Worm (Caenorhabditis elegans) whole organism, late embryonic: ENCODE measurements around the gene idpb-5.

Experiments used
- K09A11.1 ChIP-seq: sonication (generic microtip); optimal IDR thresholded peaks from 2 replicates; lab custom pipeline; 2017; ENCODE audit warnings: antibody characterized with exemption, mild to moderate bottlenecking, missing genetic modification characterization, missing compliant biosample characterization; ENCODE audit not compliant: insufficient read depth
- ama-1 ChIP-seq: fragments of 150-350 bp; optimal IDR thresholded peaks from 2 replicates; lab custom pipeline; 2014
- ceh-18 ChIP-seq: sonication (generic microtip); optimal IDR thresholded peaks from 2 replicates; lab custom pipeline; 2016; ENCODE audit warnings: missing genetic modification characterization, missing compliant biosample characterization
- ceh-19 ChIP-seq: fragments of 200-800 bp; sonication (Bioruptor generic); optimal IDR thresholded peaks from 2 replicates; lab custom pipeline; 2018; ENCODE audit warnings: mild to moderate bottlenecking, missing genetic modification characterization, missing compliant biosample characterization
- ceh-31 ChIP-seq: sonication (generic microtip); optimal IDR thresholded peaks from 2 replicates; lab custom pipeline; 2016; ENCODE audit warnings: missing genetic modification characterization, missing compliant biosample characterization
- ceh-34 ChIP-seq: sonication (generic microtip); optimal IDR thresholded peaks from 2 replicates; lab custom pipeline; 2016; ENCODE audit warnings: mild to moderate bottlenecking, missing genetic modification characterization, missing compliant biosample characterization
- ceh-6 ChIP-seq: fragments of 200-800 bp; sonication (Bioruptor generic); optimal IDR thresholded peaks from 2 replicates; lab custom pipeline; 2018; ENCODE audit warnings: mild to moderate bottlenecking, missing genetic modification characterization, missing compliant biosample characterization
- dmd-4 ChIP-seq: sonication (generic microtip); optimal IDR thresholded peaks from 2 replicates; lab custom pipeline; 2016; ENCODE audit warnings: borderline replicate concordance, missing genetic modification characterization, missing compliant biosample characterization
- dve-1 ChIP-seq: sonication (generic microtip); optimal IDR thresholded peaks from 2 replicates; lab custom pipeline; 2017; ENCODE audit warnings: antibody characterized with exemption, mild to moderate bottlenecking, missing genetic modification characterization, missing compliant biosample characterization
- elt-2 ChIP-seq: sonication (generic microtip); optimal IDR thresholded peaks from 2 replicates; lab custom pipeline; 2016; ENCODE audit warnings: missing genetic modification reagents, missing genetic modification characterization, missing compliant biosample characterization
- elt-4 ChIP-seq: sonication (generic microtip); optimal IDR thresholded peaks from 2 replicates; lab custom pipeline; 2016; ENCODE audit warnings: missing genetic modification characterization, missing compliant biosample characterization
- ets-4 ChIP-seq: sonication (generic microtip); optimal IDR thresholded peaks from 2 replicates; lab custom pipeline; 2016; ENCODE audit warnings: missing genetic modification characterization, missing compliant biosample characterization
- eyg-1 ChIP-seq: sonication (generic microtip); optimal IDR thresholded peaks from 2 replicates; lab custom pipeline; 2016; ENCODE audit warnings: missing genotype, missing genetic modification characterization, missing compliant biosample characterization
- fax-1 ChIP-seq: sonication (generic microtip); optimal IDR thresholded peaks from 2 replicates; lab custom pipeline; 2016; ENCODE audit warnings: missing genotype, missing genetic modification characterization, missing compliant biosample characterization
- fkh-6 ChIP-seq: sonication (generic microtip); optimal IDR thresholded peaks from 2 replicates; lab custom pipeline; 2016; ENCODE audit warnings: missing genetic modification characterization, missing compliant biosample characterization
- hlh-30 ChIP-seq: sonication (generic microtip); optimal IDR thresholded peaks from 2 replicates; lab custom pipeline; 2017; ENCODE audit warnings: antibody characterized with exemption, missing genetic modification characterization, missing compliant biosample characterization; ENCODE audit not compliant: insufficient read depth
- hlh-8 ChIP-seq: sonication (generic microtip); optimal IDR thresholded peaks from 2 replicates; lab custom pipeline; 2016; ENCODE audit warnings: missing genotype, missing genetic modification characterization, missing compliant biosample characterization
- lin-11 ChIP-seq: fragments of 200-800 bp; sonication (Bioruptor generic); optimal IDR thresholded peaks from 2 replicates; lab custom pipeline; 2018; ENCODE audit warnings: mild to moderate bottlenecking, missing genetic modification characterization, missing compliant biosample characterization
- madf-2 ChIP-seq: sonication (generic microtip); optimal IDR thresholded peaks from 2 replicates; lab custom pipeline; 2017; ENCODE audit warnings: missing genetic modification characterization, missing compliant biosample characterization
- nhr-232 ChIP-seq: sonication (generic microtip); optimal IDR thresholded peaks from 2 replicates; lab custom pipeline; 2016; ENCODE audit warnings: missing genetic modification characterization, missing compliant biosample characterization
- pat-9 ChIP-seq: fragments of 200-800 bp; sonication (Bioruptor generic); optimal IDR thresholded peaks from 2 replicates; lab custom pipeline; 2018; ENCODE audit warnings: mild to moderate bottlenecking, missing genetic modification characterization, moderate library complexity, missing compliant biosample characterization
- pqm-1 ChIP-seq: sonication (generic microtip); optimal IDR thresholded peaks from 2 replicates; lab custom pipeline; 2016; ENCODE audit warnings: missing genetic modification characterization, missing compliant biosample characterization
- pros-1 ChIP-seq: fragments of 150-350 bp; optimal IDR thresholded peaks from 2 replicates; lab custom pipeline; 2014; ENCODE audit warnings: missing biosample characterization, missing genetic modification reagents, missing genetic modification characterization
- ref-2 ChIP-seq: sonication (generic microtip); optimal IDR thresholded peaks from 2 replicates; lab custom pipeline; 2016; ENCODE audit warnings: missing genetic modification characterization, missing compliant biosample characterization
- rnt-1 ChIP-seq: sonication (generic microtip); optimal IDR thresholded peaks from 2 replicates; lab custom pipeline; 2016; ENCODE audit warnings: missing genetic modification characterization, missing compliant biosample characterization
- sox-2 ChIP-seq: fragments of 200-800 bp; sonication (Bioruptor generic); IDR thresholded peaks from 2 replicates; pipeline ENCODE4 v1.3.6; 2022; ENCODE audit warnings: missing genetic modification reagents, missing genetic modification characterization, missing compliant biosample characterization
- syd-9 ChIP-seq: sonication (generic microtip); optimal IDR thresholded peaks from 2 replicates; lab custom pipeline; 2016; ENCODE audit warnings: mild to moderate bottlenecking, missing genetic modification characterization, moderate library complexity, missing compliant biosample characterization
- tbx-7 ChIP-seq: sonication (generic microtip); optimal IDR thresholded peaks from 2 replicates; lab custom pipeline; 2016; ENCODE audit warnings: missing genotype, missing genetic modification characterization, missing compliant biosample characterization
- ttx-3 ChIP-seq: sonication (generic microtip); optimal IDR thresholded peaks from 2 replicates; lab custom pipeline; 2016; ENCODE audit warnings: missing genetic modification reagents, missing genetic modification characterization, missing compliant biosample characterization
- unc-55 ChIP-seq: sonication (generic microtip); optimal IDR thresholded peaks from 2 replicates; lab custom pipeline; 2017; ENCODE audit warnings: missing biosample characterization, missing genetic modification reagents, missing genetic modification characterization
- unc-86 ChIP-seq: sonication (generic microtip); optimal IDR thresholded peaks from 2 replicates; lab custom pipeline; 2016; ENCODE audit warnings: missing genetic modification characterization, missing compliant biosample characterization

The idpb-5 gene

ce11 chrV:11883215-11883614, 43.9 kb downstream of the idpb-5 start:
- TF ChIP-seq K09A11.1 (peak; percentile 39), ttx-3 (tag; lab: Kevin White, UChicago) (no peak)

DNA sequence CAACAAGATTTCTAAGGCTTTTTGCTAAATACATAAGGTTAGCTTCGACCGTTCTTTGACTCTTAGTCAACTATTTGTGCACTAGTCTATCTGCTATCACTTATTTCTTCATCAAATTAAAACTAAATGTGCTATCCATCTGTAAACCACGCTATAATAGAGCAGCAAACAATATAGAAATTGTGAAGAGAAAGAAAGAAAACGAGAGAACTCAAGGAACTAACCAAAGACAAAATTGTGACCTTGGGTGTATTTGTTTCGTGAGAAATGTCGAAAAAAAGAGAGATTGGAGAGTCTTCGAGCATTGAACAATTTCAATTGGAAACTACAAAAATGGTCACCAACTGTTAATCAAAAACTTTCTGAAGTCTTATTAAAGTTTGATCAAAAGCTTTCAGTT, 45.8 kb downstream of the idpb-5 start:
- TF ChIP-seq pros-1 (tag; lab: Kevin White, UChicago) (no peak), lin-11 (tag; lab: Kevin White, UChicago) (no peak), hlh-30 (no peak), tbx-7 (tag; lab: Kevin White, UChicago) (no peak), pat-9 (tag; lab: Kevin White, UChicago) (no peak), unc-55 (GFP tag; lab: Kevin White, UChicago) (no peak), ama-1 (lab: Kevin White, UChicago) (no peak), ceh-34 (no peak), ets-4 (tag; lab: Kevin White, UChicago) (no peak), fax-1 (tag; lab: Kevin White, UChicago) (no peak), syd-9 (tag; lab: Kevin White, UChicago) (no peak), hlh-8 (tag; lab: Kevin White, UChicago) (no peak), eyg-1 (tag; lab: Kevin White, UChicago) (no peak)

DNA sequence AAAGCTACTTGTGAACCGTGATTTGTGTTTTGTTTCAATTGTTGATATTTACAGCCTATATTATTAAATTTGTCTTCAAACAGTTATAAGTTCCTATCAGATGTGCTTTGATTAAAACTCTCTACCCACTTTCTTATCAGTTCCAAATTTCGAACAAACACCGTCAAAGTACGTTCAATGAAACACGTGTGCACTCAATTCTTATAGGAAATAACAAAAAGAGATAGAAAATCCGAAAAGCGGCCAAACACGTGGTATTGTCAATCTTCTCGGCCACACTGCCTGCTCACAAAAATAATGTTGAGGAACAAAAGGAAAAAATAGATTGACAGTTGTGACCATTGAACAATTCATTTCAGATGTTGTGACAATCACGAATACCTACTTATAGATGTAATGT, 46.6 kb downstream of the idpb-5 start:
- peak; percentile 38 for TF ChIP-seq elt-2 (tag; lab: Kevin White, UChicago)
- TF ChIP-seq pros-1 (tag; lab: Kevin White, UChicago), result no peak
- TF ChIP-seq ceh-19 (GFP tag; lab: Kevin White, UChicago), result no peak

DNA sequence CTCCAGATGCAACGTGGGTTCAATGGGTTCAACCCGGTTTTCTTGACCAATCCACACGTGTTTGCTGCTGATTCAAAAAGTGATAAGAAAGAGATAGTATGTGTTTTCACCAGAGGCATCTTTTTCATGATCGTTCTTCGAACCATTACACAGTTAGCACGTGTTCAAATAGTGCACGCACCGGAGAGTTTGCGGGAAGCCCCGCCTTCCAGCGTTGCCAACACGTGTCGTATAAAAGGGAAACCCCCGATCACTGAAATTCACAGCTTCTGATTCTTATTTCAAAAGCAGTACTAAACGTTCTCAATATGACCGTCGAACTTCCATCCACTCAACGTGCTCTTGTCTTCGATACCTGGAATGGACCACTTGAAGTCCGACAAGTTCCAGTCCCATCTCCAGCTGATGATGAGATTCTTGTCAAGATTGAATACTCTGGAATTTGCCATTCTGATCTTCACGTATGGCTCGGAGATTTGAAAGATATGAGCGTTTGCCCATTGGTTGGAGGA, 48.7 kb downstream of the idpb-5 start, which contains the start of gene adh-1:
TSS of gene adh-1 (plus strand) at position 261 of the 512 bp plus-strand sequence.
- no peak for TF ChIP-seq elt-4 (tag; lab: Kevin White, UChicago)
- TF ChIP-seq dve-1 (tag; lab: Kevin White, UChicago), result no peak
- TF ChIP-seq ceh-18 (tag; lab: Kevin White, UChicago), result peak; percentile 74
- TF ChIP-seq ref-2, result no peak
- no peak for TF ChIP-seq madf-2 (tag; lab: Kevin White, UChicago)
- no peak for TF ChIP-seq pqm-1 (tag; lab: Kevin White, UChicago)
- no peak for TF ChIP-seq ceh-6 (GFP tag; lab: Kevin White, UChicago)
- TF ChIP-seq, all 69 proteins: peak for 1

- TF ChIP-seq fkh-6 (tag; lab: Kevin White, UChicago) (no peak), ttx-3 (tag; lab: Kevin White, UChicago) (no peak), dmd-4 (no peak), unc-86 (tag; lab: Kevin White, UChicago) (no peak), eyg-1 (tag; lab: Kevin White, UChicago) (no peak), sox-2 (GFP tag; lab: Robert Waterston, UW) (no peak), nhr-232 (no peak)
Measured at ce11 chrV:11888656-11889055, 49.3 kb downstream of the idpb-5 start.

DNA sequence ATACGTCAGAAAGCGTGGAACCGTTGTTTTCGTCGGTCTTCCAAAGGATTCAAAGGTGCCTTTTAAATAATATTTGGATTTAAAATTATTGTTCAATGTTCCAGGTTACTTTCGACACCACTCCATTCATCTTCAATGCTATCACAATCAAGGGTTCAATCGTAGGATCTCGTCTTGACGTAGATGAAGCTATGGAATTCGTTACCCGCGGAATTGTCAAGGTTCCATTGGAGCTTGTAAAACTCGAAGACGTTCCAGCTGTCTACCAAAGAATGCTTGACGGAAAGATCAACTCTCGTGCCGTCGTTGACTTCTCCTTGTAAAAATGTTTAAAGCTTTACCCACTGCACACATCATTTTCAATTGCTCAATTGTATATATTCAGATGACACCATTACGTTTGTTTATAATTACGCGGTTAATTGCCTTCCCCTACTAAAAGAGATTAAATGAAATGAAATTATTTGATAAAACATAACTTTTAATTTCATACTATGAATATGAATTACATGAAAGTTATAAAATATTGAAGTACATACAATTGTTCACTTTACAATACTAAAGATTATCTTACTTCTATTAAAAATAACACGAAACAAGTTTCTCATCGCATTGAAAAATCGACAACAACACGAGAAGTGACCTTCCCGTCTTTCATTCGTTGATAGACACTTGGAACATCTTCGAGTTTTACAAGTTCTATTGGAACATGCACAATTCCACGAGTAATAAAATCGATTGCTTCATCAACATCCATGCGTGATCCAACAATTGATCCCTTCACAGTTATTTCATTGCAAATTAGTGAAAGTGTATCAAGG, 50.0 kb downstream of the idpb-5 start:
- TF ChIP-seq ceh-31 (tag; lab: Kevin White, UChicago) (no peak), rnt-1 (tag; lab: Kevin White, UChicago) (no peak), ceh-6 (GFP tag; lab: Kevin White, UChicago) (no peak), dmd-4 (no peak)
